Fruit fly (Drosophila melanogaster) whole organism, embryonic: ENCODE measurements around the gene CG34056.

Source experiments
- CG10267 ChIP-seq: fragments of 200-800 bp; sonication (Bioruptor generic); optimal IDR thresholded peaks from 2 replicates; lab custom pipeline; 2018; ENCODE audit warnings: missing biosample characterization, mild to moderate bottlenecking, missing genetic modification characterization, moderate library complexity
- CG10274 ChIP-seq: fragments of 200-800 bp; sonication (Bioruptor generic); optimal IDR thresholded peaks from 3 replicates; lab custom pipeline; 2017; ENCODE audit warnings: missing biosample characterization, mild to moderate bottlenecking, missing genetic modification characterization
- CG11723 ChIP-seq: fragments of 200-800 bp; sonication (Bioruptor generic); optimal IDR thresholded peaks from 2 replicates; lab custom pipeline; 2017; ENCODE audit warnings: missing biosample characterization, mild to moderate bottlenecking, missing genetic modification characterization
- CG12071 ChIP-seq: fragments of 200-800 bp; sonication (Bioruptor generic); optimal IDR thresholded peaks from 3 replicates; lab custom pipeline; 2018; ENCODE audit warnings: missing biosample characterization, mild to moderate bottlenecking, missing genetic modification characterization
- CG12769 ChIP-seq: fragments of 200-800 bp; sonication (Bioruptor generic); optimal IDR thresholded peaks from 2 replicates; lab custom pipeline; 2019; ENCODE audit warnings: missing biosample characterization, mild to moderate bottlenecking, missing genetic modification characterization, moderate library complexity
- CG14710 ChIP-seq: fragments of 200-800 bp; sonication (Bioruptor generic); optimal IDR thresholded peaks from 3 replicates; lab custom pipeline; 2019; ENCODE audit warnings: missing biosample characterization, mild to moderate bottlenecking, missing genetic modification characterization, moderate library complexity
- CG16815 ChIP-seq: fragments of 200-800 bp; sonication (Bioruptor generic); optimal IDR thresholded peaks from 3 replicates; lab custom pipeline; 2017; ENCODE audit warnings: missing biosample characterization, mild to moderate bottlenecking, missing genetic modification characterization
- CG17802 ChIP-seq: fragments of 200-800 bp; sonication (Bioruptor generic); optimal IDR thresholded peaks from 2 replicates; lab custom pipeline; 2018; ENCODE audit warnings: missing biosample characterization, mild to moderate bottlenecking, missing genetic modification characterization, moderate library complexity
- CG18262 ChIP-seq: fragments of 200-800 bp; optimal IDR thresholded peaks from 3 replicates; lab custom pipeline; 2019; ENCODE audit warnings: missing biosample characterization, mild to moderate bottlenecking, missing genetic modification characterization, moderate library complexity
- CG2129 ChIP-seq: fragments of 200-800 bp; sonication (Bioruptor generic); IDR thresholded peaks from 2 replicates; pipeline ENCODE4 v1.3.6; 2022; ENCODE audit warnings: missing biosample characterization, missing genetic modification characterization; ENCODE audit not compliant: partially characterized antibody
- CG2712 ChIP-seq: fragments of 200-800 bp; optimal IDR thresholded peaks from 3 replicates; lab custom pipeline; 2019; ENCODE audit warnings: missing biosample characterization, mild to moderate bottlenecking, missing genetic modification characterization, moderate library complexity
- CG32772 ChIP-seq: fragments of 200-800 bp; sonication (Bioruptor generic); IDR thresholded peaks from 2 replicates; pipeline ENCODE4 v1.3.6; 2022; ENCODE audit warnings: missing biosample characterization, missing genetic modification characterization
- CG33557 ChIP-seq: fragments of 200-800 bp; sonication (Bioruptor generic); optimal IDR thresholded peaks from 2 replicates; lab custom pipeline; 2019; ENCODE audit warnings: missing biosample characterization, mild to moderate bottlenecking, missing genetic modification characterization, moderate library complexity
- CG34224 ChIP-seq: fragments of 200-800 bp; sonication (Bioruptor generic); IDR thresholded peaks from 3 replicates; pipeline ENCODE4 v1.3.6; 2022; ENCODE audit warnings: missing biosample characterization, missing genetic modification characterization; ENCODE audit not compliant: partially characterized antibody
- CG34422 ChIP-seq: fragments of 200-800 bp; sonication (Bioruptor generic); IDR thresholded peaks from 3 replicates; pipeline ENCODE4 v1.3.6; 2022; ENCODE audit warnings: missing biosample characterization, missing genetic modification characterization
- CG4730 ChIP-seq: fragments of 200-800 bp; sonication (Bioruptor generic); IDR thresholded peaks from 2 replicates; pipeline ENCODE4 v1.3.6; 2022; ENCODE audit warnings: missing biosample characterization, missing genetic modification characterization
- CG7786 ChIP-seq: fragments of 200-800 bp; sonication (Bioruptor generic); optimal IDR thresholded peaks from 2 replicates; lab custom pipeline; 2016; ENCODE audit warnings: missing biosample characterization, missing genetic modification characterization
- CG8089 ChIP-seq: fragments of 200-800 bp; sonication (Bioruptor generic); optimal IDR thresholded peaks from 3 replicates; lab custom pipeline; 2016; ENCODE audit warnings: missing biosample characterization, missing genetic modification characterization
- CG8290 ChIP-seq, 3 experiments: fragments of 200-800 bp; sonication (Bioruptor generic); optimal IDR thresholded peaks; 2 replicates each; lab custom pipeline; 2016 to 2019; ENCODE audit warnings: missing biosample characterization in 3 of 3, missing genetic modification characterization in 3 of 3, mild to moderate bottlenecking in 2 of 3, moderate library complexity in 1 of 3
- CG8388 ChIP-seq: fragments of 200-800 bp; sonication (Bioruptor generic); optimal IDR thresholded peaks from 2 replicates; lab custom pipeline; 2019; ENCODE audit warnings: missing biosample characterization, mild to moderate bottlenecking, missing genetic modification characterization, moderate library complexity
- CG9215 ChIP-seq: fragments of 200-800 bp; sonication (Bioruptor generic); IDR thresholded peaks from 2 replicates; pipeline ENCODE4 v1.3.6; 2022; ENCODE audit warnings: missing biosample characterization, missing genetic modification characterization
- CG9932 ChIP-seq: fragments of 200-800 bp; sonication (Bioruptor generic); IDR thresholded peaks from 2 replicates; pipeline ENCODE4 v1.3.6; 2022; ENCODE audit warnings: missing biosample characterization, missing genetic modification characterization
- Camta ChIP-seq: fragments of 200-800 bp; sonication (Bioruptor generic); optimal IDR thresholded peaks from 2 replicates; lab custom pipeline; 2016; ENCODE audit warnings: missing biosample characterization, missing genetic modification characterization
- Ets65A ChIP-seq: fragments of 200-800 bp; sonication (Bioruptor generic); peaks from one replicate; lab custom pipeline; 2016; ENCODE audit warnings: missing biosample characterization, missing genetic modification characterization
- NC2α ChIP-seq: fragments of 200-800 bp; sonication (Bioruptor generic); optimal IDR thresholded peaks from 2 replicates; lab custom pipeline; 2016; ENCODE audit warnings: missing biosample characterization, missing genetic modification characterization
- NK7.1 ChIP-seq: fragments of 200-800 bp; sonication (Bioruptor generic); optimal IDR thresholded peaks from 3 replicates; lab custom pipeline; 2016; ENCODE audit warnings: missing biosample characterization, missing genetic modification characterization
- Nf-YC ChIP-seq: fragments of 200-800 bp; optimal IDR thresholded peaks from 3 replicates; lab custom pipeline; 2019; ENCODE audit warnings: missing biosample characterization, mild to moderate bottlenecking, missing genetic modification characterization, moderate library complexity
- Oaz ChIP-seq: fragments of 200-800 bp; sonication (Bioruptor generic); IDR thresholded peaks from 2 replicates; pipeline ENCODE4 v1.3.6; 2022; ENCODE audit warnings: missing biosample characterization, missing genetic modification characterization
- Six4 ChIP-seq: fragments of 200-800 bp; sonication (Bioruptor generic); optimal IDR thresholded peaks from 2 replicates; lab custom pipeline; 2016; ENCODE audit warnings: missing biosample characterization, missing genetic modification characterization
- Stat92E ChIP-seq, 3 experiments: fragments of >200 bp in 2 of 3; fragments of 200-800 bp in 1 of 3; sonication (Bioruptor generic) in 1 of 3; optimal IDR thresholded peaks; 2 replicates each; lab custom pipeline; 2017 to 2019; ENCODE audit warnings: missing biosample characterization in 3 of 3, missing genetic modification characterization in 3 of 3, mild to moderate bottlenecking in 1 of 3, moderate library complexity in 1 of 3
- aop ChIP-seq: fragments of 200-800 bp; sonication (Bioruptor generic); IDR thresholded peaks from 2 replicates; pipeline ENCODE4 v1.3.6; 2022; ENCODE audit warnings: missing biosample characterization, missing genetic modification characterization
- cwo ChIP-seq: fragments of 200-800 bp; sonication (Bioruptor generic); optimal IDR thresholded peaks from 3 replicates; lab custom pipeline; 2017; ENCODE audit warnings: missing biosample characterization, missing genetic modification characterization, mild to moderate bottlenecking, moderate library complexity, missing genetic modification reagents
- dati ChIP-seq: fragments of 200-800 bp; sonication (Bioruptor generic); IDR thresholded peaks from 2 replicates; pipeline ENCODE4 v1.3.6; 2022; ENCODE audit warnings: missing biosample characterization, missing genetic modification characterization
- ems ChIP-seq: fragments of 200-800 bp; sonication (Bioruptor generic); optimal IDR thresholded peaks from 3 replicates; lab custom pipeline; 2016; ENCODE audit warnings: missing biosample characterization, missing genetic modification characterization
- esg ChIP-seq: fragments of 200-800 bp; sonication (Bioruptor generic); conservative IDR thresholded peaks from 2 replicates; pipeline ENCODE4 v1.3.6; 2022; ENCODE audit warnings: missing biosample characterization, missing genetic modification characterization
- exex ChIP-seq: fragments of 200-800 bp; sonication (Bioruptor generic); optimal IDR thresholded peaks from 4 replicates; lab custom pipeline; 2018; ENCODE audit warnings: missing biosample characterization, mild to moderate bottlenecking, missing genetic modification characterization, moderate library complexity
- fd3F ChIP-seq: fragments of 200-800 bp; sonication (Bioruptor generic); optimal IDR thresholded peaks from 2 replicates; lab custom pipeline; 2018; ENCODE audit warnings: missing biosample characterization, mild to moderate bottlenecking, missing genetic modification characterization, moderate library complexity
- gcm2 ChIP-seq: fragments of 200-800 bp; sonication (Bioruptor generic); optimal IDR thresholded peaks from 2 replicates; lab custom pipeline; 2016; ENCODE audit warnings: missing biosample characterization, missing genetic modification characterization
- gsb-n ChIP-seq: fragments of 200-800 bp; sonication (Bioruptor generic); optimal IDR thresholded peaks from 3 replicates; lab custom pipeline; 2018; ENCODE audit warnings: missing biosample characterization, mild to moderate bottlenecking, missing genetic modification characterization
- hth ChIP-seq: fragments of >200 bp; optimal IDR thresholded peaks from 2 replicates; lab custom pipeline; 2017; ENCODE audit warnings: inconsistent platforms
- kay ChIP-seq: fragments of 200-800 bp; sonication (Bioruptor generic); optimal IDR thresholded peaks from 2 replicates; lab custom pipeline; 2016; ENCODE audit warnings: missing biosample characterization, missing genetic modification characterization
- luna ChIP-seq: fragments of 200-800 bp; sonication (Bioruptor generic); optimal IDR thresholded peaks from 2 replicates; lab custom pipeline; 2016; ENCODE audit warnings: missing biosample characterization, missing genetic modification characterization
- phol ChIP-seq: fragments of 200-800 bp; sonication (Bioruptor generic); optimal IDR thresholded peaks from 3 replicates; lab custom pipeline; 2018; ENCODE audit warnings: missing biosample characterization, mild to moderate bottlenecking, missing genetic modification characterization, moderate library complexity
- pnt ChIP-seq: fragments of 200-800 bp; sonication (Bioruptor generic); optimal IDR thresholded peaks from 3 replicates; lab custom pipeline; 2016; ENCODE audit warnings: missing biosample characterization, missing genetic modification characterization
- ranshi ChIP-seq: fragments of 200-800 bp; sonication (Bioruptor generic); IDR thresholded peaks from 2 replicates; pipeline ENCODE4 v1.3.6; 2022; ENCODE audit warnings: missing biosample characterization, missing genetic modification characterization
- slou ChIP-seq: fragments of 200-800 bp; sonication (Bioruptor generic); optimal IDR thresholded peaks from 3 replicates; lab custom pipeline; 2016; ENCODE audit warnings: missing biosample characterization, missing genetic modification characterization
- ssp ChIP-seq: fragments of 200-800 bp; sonication (Bioruptor generic); IDR thresholded peaks from 2 replicates; pipeline ENCODE4 v1.3.6; 2022; ENCODE audit warnings: missing biosample characterization, missing genetic modification characterization
- tll ChIP-seq, 2 experiments: fragments of 200-800 bp in 1 of 2; fragments of >200 bp in 1 of 2; sonication (Bioruptor generic) in 1 of 2; optimal IDR thresholded peaks; 2 replicates each; lab custom pipeline; 2017 to 2019; ENCODE audit warnings: missing biosample characterization in 2 of 2, missing genetic modification characterization in 2 of 2, mild to moderate bottlenecking in 1 of 2, moderate library complexity in 1 of 2
- unpg ChIP-seq: fragments of 200-800 bp; sonication (Bioruptor generic); optimal IDR thresholded peaks from 3 replicates; lab custom pipeline; 2018; ENCODE audit warnings: missing biosample characterization, mild to moderate bottlenecking, missing genetic modification characterization, moderate library complexity
- usp ChIP-seq: fragments of >200 bp; optimal IDR thresholded peaks from 2 replicates; lab custom pipeline; 2017; ENCODE audit warnings: missing biosample characterization, missing genetic modification characterization
- zfh1 ChIP-seq: fragments of 200-800 bp; sonication (Bioruptor generic); IDR thresholded peaks from 3 replicates; pipeline ENCODE4 v1.3.6; 2022; ENCODE audit warnings: missing biosample characterization, missing genetic modification characterization

CG34056 gene

dm6 chr3L:904364-904763 lies 8.6 kb downstream of the CG34056 start (continued):
- TF ChIP-seq Camta (GFP tag; lab: Kevin White, UChicago) (peak; percentile 44), ssp (GFP tag; lab: Robert Waterston, UW) (peak; percentile 52), CG12769 (tag; lab: Kevin White, UChicago) (peak; percentile 36), zfh1 (peak; percentile 79), hth (lab: Kevin White, UChicago) (no peak), phol (tag; lab: Kevin White, UChicago) (peak; percentile 68), CG18262 (tag; lab: Kevin White, UChicago) (peak; percentile 77), NK7.1 (GFP tag; lab: Kevin White, UChicago) (peak; percentile 13), CG33557 (GFP tag; lab: Kevin White, UChicago) (peak; percentile 86), CG4730 (GFP tag; lab: Robert Waterston, UW) (peak; percentile 59), kay (GFP tag; lab: Kevin White, UChicago) (no peak), CG17802 (tag; lab: Kevin White, UChicago) (peak; percentile 44), CG9215 (GFP tag; lab: Robert Waterston, UW) (no peak), exex (no peak), CG8089 (GFP tag; lab: Kevin White, UChicago) (peak; percentile 46), Oaz (GFP tag; lab: Robert Waterston, UW) (no peak), slou (no peak), gsb-n (peak; percentile 75), CG12071 (GFP tag; lab: Kevin White, UChicago) (no peak), CG10274 (GFP tag; lab: Kevin White, UChicago) (no peak), tll (GFP tag; optimal IDR thresholded peaks at IDR 0.05; lab: Kevin White, UChicago) (no peak), dati (GFP tag; lab: Robert Waterston, UW) (no peak), CG9932 (GFP tag; lab: Robert Waterston, UW) (no peak), CG2129 (GFP tag; lab: Robert Waterston, UW) (no peak), CG7786 (GFP tag; lab: Kevin White, UChicago) (peak; percentile 34), Ets65A (peak; percentile 84), luna (GFP tag; lab: Kevin White, UChicago) (no peak), Nf-YC (tag; lab: Kevin White, UChicago) (no peak), CG2712 (tag; lab: Kevin White, UChicago) (peak; percentile 83), CG16815 (peak; percentile 55), CG34422 (GFP tag; lab: Robert Waterston, UW) (peak; percentile 63; the same call in 2 of the 3 replicates), gcm2 (peak; percentile 8), CG32772 (peak; percentile 73), CG34224 (GFP tag; lab: Robert Waterston, UW) (no peak), CG11723 (GFP tag; lab: Kevin White, UChicago) (peak; percentile 10), CG14710 (tag; lab: Kevin White, UChicago) (peak; percentile 49), NC2α (GFP tag; lab: Kevin White, UChicago) (no peak), cwo (no peak), CG8388 (peak; percentile 76), usp (GFP tag; lab: Kevin White, UChicago) (no peak), Stat92E (GFP tag; optimal IDR thresholded peaks at IDR 0.05; lab: Kevin White, UChicago) (no peak), Six4 (no peak), ems (GFP tag; lab: Kevin White, UChicago) (no peak), ranshi (GFP tag; lab: Robert Waterston, UW) (peak; percentile 65; the same call in 1 of the 2 replicates), fd3F (GFP tag; lab: Kevin White, UChicago) (no peak), esg (peak; percentile 49; the same call in 1 of the 2 replicates), unpg (GFP tag; lab: Kevin White, UChicago) (peak; percentile 72), CG8290 (GFP tag; optimal IDR thresholded peaks at IDR 0.05; lab: Kevin White, UChicago) (peak; percentile 24), CG8290 (tag; optimal IDR thresholded peaks at IDR 0.05; lab: Kevin White, UChicago) (peak in 1 of 2 experiments; percentile 50), aop (GFP tag; lab: Robert Waterston, UW) (no peak), CG10267 (tag; lab: Kevin White, UChicago) (peak; percentile 30), pnt (peak; percentile 66)
